Fruit fly (Drosophila melanogaster) whole organism, prepupa: ENCODE data around the gene mon2.

Experiments
- Blimp-1 ChIP-seq: fragments of 200-800 bp; sonication (Bioruptor generic); optimal IDR thresholded peaks from 3 replicates; lab custom pipeline; 2017; ENCODE audit warnings: missing biosample characterization, missing genetic modification characterization, mild to moderate bottlenecking, moderate library complexity, missing genetic modification reagents
- CG10631 ChIP-seq: fragments of 200-800 bp; sonication (Bioruptor generic); optimal IDR thresholded peaks from 2 replicates; lab custom pipeline; 2016; ENCODE audit warnings: missing biosample characterization, missing genetic modification characterization
- CG10669 ChIP-seq: fragments of 200-800 bp; sonication (Bioruptor generic); optimal IDR thresholded peaks from 3 replicates; lab custom pipeline; 2018; ENCODE audit warnings: missing biosample characterization, mild to moderate bottlenecking, missing genetic modification characterization, moderate library complexity
- CG11294 ChIP-seq: fragments of 200-800 bp; sonication (Bioruptor generic); IDR thresholded peaks from 2 replicates; pipeline ENCODE4 v1.3.6; 2022; ENCODE audit warnings: missing biosample characterization, missing genetic modification characterization
- CG11762 ChIP-seq: fragments of 200-800 bp; sonication (Bioruptor generic); optimal IDR thresholded peaks from 3 replicates; lab custom pipeline; 2016; ENCODE audit warnings: missing biosample characterization, missing genetic modification characterization; ENCODE audit not compliant: insufficient read depth
- CG11902 ChIP-seq: fragments of 200-800 bp; sonication (Bioruptor generic); optimal IDR thresholded peaks from 3 replicates; lab custom pipeline; 2016; ENCODE audit warnings: missing biosample characterization, missing genetic modification characterization
- CG15336 ChIP-seq: fragments of 200-800 bp; sonication (Bioruptor generic); IDR thresholded peaks from 2 replicates; pipeline ENCODE4 v1.3.6; 2022; ENCODE audit warnings: missing biosample characterization, missing genetic modification characterization
- CG1621 ChIP-seq: fragments of 200-800 bp; sonication (Bioruptor generic); optimal IDR thresholded peaks from 3 replicates; lab custom pipeline; 2018; ENCODE audit warnings: missing biosample characterization, mild to moderate bottlenecking, missing genetic modification characterization
- CG16779 ChIP-seq: fragments of 200-800 bp; sonication (Bioruptor generic); optimal IDR thresholded peaks from 3 replicates; lab custom pipeline; 2017; ENCODE audit warnings: missing biosample characterization, mild to moderate bottlenecking, missing genetic modification characterization
- CG3032 ChIP-seq: fragments of 200-800 bp; optimal IDR thresholded peaks from 2 replicates; lab custom pipeline; 2019; ENCODE audit warnings: missing biosample characterization, mild to moderate bottlenecking, missing genetic modification characterization, moderate library complexity
- CG31627 ChIP-seq: fragments of 200-800 bp; sonication (Bioruptor generic); optimal IDR thresholded peaks from 3 replicates; lab custom pipeline; 2016; ENCODE audit warnings: missing biosample characterization, missing genetic modification characterization
- CG32006 ChIP-seq: fragments of 200-800 bp; sonication (Bioruptor generic); optimal IDR thresholded peaks from 3 replicates; lab custom pipeline; 2017; ENCODE audit warnings: missing biosample characterization, mild to moderate bottlenecking, missing genetic modification characterization
- CG34406 ChIP-seq: fragments of 200-800 bp; sonication (Bioruptor generic); optimal IDR thresholded peaks from 3 replicates; lab custom pipeline; 2016; ENCODE audit warnings: missing biosample characterization, missing genetic modification characterization
- CG3919 ChIP-seq: fragments of 200-800 bp; sonication (Bioruptor generic); optimal IDR thresholded peaks from 3 replicates; lab custom pipeline; 2016; ENCODE audit warnings: missing biosample characterization, missing genetic modification characterization
- CG4318 ChIP-seq: fragments of 200-800 bp; sonication (Bioruptor generic); optimal IDR thresholded peaks from 3 replicates; lab custom pipeline; 2017; ENCODE audit warnings: missing biosample characterization, mild to moderate bottlenecking, missing genetic modification characterization
- CG6163 ChIP-seq: fragments of 200-800 bp; sonication (Bioruptor generic); IDR thresholded peaks from 3 replicates; pipeline ENCODE4 v1.3.6; 2022; ENCODE audit warnings: missing biosample characterization, missing genetic modification characterization
- CG6276 ChIP-seq: fragments of 200-800 bp; sonication (Bioruptor generic); optimal IDR thresholded peaks from 2 replicates; lab custom pipeline; 2017; ENCODE audit warnings: missing biosample characterization, mild to moderate bottlenecking, missing genetic modification characterization
- CG6792 ChIP-seq: fragments of 200-800 bp; sonication (Bioruptor generic); optimal IDR thresholded peaks from 3 replicates; lab custom pipeline; 2016; ENCODE audit warnings: missing biosample characterization, missing genetic modification characterization
- CG6808 ChIP-seq: fragments of 200-800 bp; sonication (Bioruptor generic); optimal IDR thresholded peaks from 3 replicates; lab custom pipeline; 2017; ENCODE audit warnings: missing biosample characterization, missing genetic modification characterization, mild to moderate bottlenecking, moderate library complexity, missing genetic modification reagents
- CG6854 ChIP-seq: fragments of 200-800 bp; sonication (Bioruptor generic); optimal IDR thresholded peaks from 2 replicates; lab custom pipeline; 2017; ENCODE audit warnings: missing biosample characterization, mild to moderate bottlenecking, missing genetic modification characterization
- CG7368 ChIP-seq: fragments of 200-800 bp; sonication (Bioruptor generic); optimal IDR thresholded peaks from 3 replicates; lab custom pipeline; 2016; ENCODE audit warnings: missing biosample characterization, missing genetic modification characterization
- CG8119 ChIP-seq: fragments of 200-800 bp; sonication (Bioruptor generic); IDR thresholded peaks from 3 replicates; pipeline ENCODE4 v1.3.6; 2022; ENCODE audit warnings: missing biosample characterization, missing genetic modification characterization
- CG8319 ChIP-seq: fragments of 200-800 bp; sonication (Bioruptor generic); optimal IDR thresholded peaks from 3 replicates; lab custom pipeline; 2016; ENCODE audit warnings: missing biosample characterization, missing genetic modification characterization
- CG9139 ChIP-seq: fragments of 200-800 bp; sonication (Bioruptor generic); optimal IDR thresholded peaks from 3 replicates; lab custom pipeline; 2017; ENCODE audit warnings: missing biosample characterization, mild to moderate bottlenecking, missing genetic modification characterization
- Eip75B ChIP-seq: fragments of 200-800 bp; sonication (Bioruptor generic); optimal IDR thresholded peaks from 3 replicates; lab custom pipeline; 2016; ENCODE audit warnings: missing biosample characterization, missing genetic modification characterization
- Eip93F ChIP-seq: fragments of 200-800 bp; sonication (Bioruptor generic); optimal IDR thresholded peaks from 2 replicates; lab custom pipeline; 2016; ENCODE audit warnings: missing biosample characterization, mild to moderate bottlenecking, missing genetic modification characterization
- Ets96B ChIP-seq: fragments of 200-800 bp; optimal IDR thresholded peaks from 2 replicates; lab custom pipeline; 2019; ENCODE audit warnings: missing biosample characterization, mild to moderate bottlenecking, missing genetic modification characterization, moderate library complexity
- Hr38 ChIP-seq: sonication (Bioruptor generic); optimal IDR thresholded peaks from 2 replicates; lab custom pipeline; 2016; ENCODE audit warnings: missing biosample characterization, missing genetic modification characterization
- Hr39 ChIP-seq: fragments of 200-800 bp; sonication (Bioruptor generic); optimal IDR thresholded peaks from 2 replicates; lab custom pipeline; 2016; ENCODE audit warnings: missing biosample characterization, missing genetic modification characterization
- Lpt ChIP-seq: fragments of 200-800 bp; sonication (Bioruptor generic); optimal IDR thresholded peaks from 3 replicates; lab custom pipeline; 2016; ENCODE audit warnings: missing biosample characterization, missing genetic modification characterization
- OdsH ChIP-seq: fragments of 200-800 bp; sonication (Bioruptor generic); optimal IDR thresholded peaks from 3 replicates; lab custom pipeline; 2016; ENCODE audit warnings: missing biosample characterization, missing genetic modification characterization
- Sox102F ChIP-seq: fragments of 200-800 bp; sonication (Bioruptor generic); optimal IDR thresholded peaks from 2 replicates; lab custom pipeline; 2016; ENCODE audit warnings: missing biosample characterization, mild to moderate bottlenecking, missing genetic modification characterization
- Sox14 ChIP-seq: fragments of 200-800 bp; sonication (Bioruptor generic); optimal IDR thresholded peaks from 3 replicates; lab custom pipeline; 2016; ENCODE audit warnings: missing biosample characterization, missing genetic modification characterization
- achi ChIP-seq: fragments of 200-800 bp; sonication (Bioruptor generic); optimal IDR thresholded peaks from 3 replicates; lab custom pipeline; 2016; ENCODE audit warnings: missing biosample characterization, missing genetic modification characterization
- acj6 ChIP-seq: fragments of 200-800 bp; sonication (Bioruptor generic); optimal IDR thresholded peaks from 3 replicates; lab custom pipeline; 2016; ENCODE audit warnings: missing biosample characterization, missing genetic modification characterization
- cyc ChIP-seq: fragments of 200-800 bp; sonication (Bioruptor generic); optimal IDR thresholded peaks from 3 replicates; lab custom pipeline; 2016; ENCODE audit warnings: missing biosample characterization, missing genetic modification characterization
- dac ChIP-seq: fragments of 200-800 bp; sonication (Bioruptor generic); optimal IDR thresholded peaks from 2 replicates; lab custom pipeline; 2017; ENCODE audit warnings: missing biosample characterization, mild to moderate bottlenecking, missing genetic modification characterization
- esn ChIP-seq: fragments of 200-800 bp; sonication (Bioruptor generic); optimal IDR thresholded peaks from 2 replicates; lab custom pipeline; 2016; ENCODE audit warnings: missing biosample characterization, mild to moderate bottlenecking, missing genetic modification characterization, moderate library complexity
- fkh ChIP-seq: fragments of 200-800 bp; sonication (Bioruptor generic); optimal IDR thresholded peaks from 3 replicates; lab custom pipeline; 2017; ENCODE audit warnings: missing biosample characterization, mild to moderate bottlenecking, missing genetic modification characterization, moderate library complexity
- lz ChIP-seq: fragments of 200-800 bp; sonication (Bioruptor generic); optimal IDR thresholded peaks from 3 replicates; lab custom pipeline; 2016; ENCODE audit warnings: missing biosample characterization, missing genetic modification characterization
- pdm3 ChIP-seq: fragments of 200-800 bp; sonication (Bioruptor generic); optimal IDR thresholded peaks from 3 replicates; lab custom pipeline; 2016; ENCODE audit warnings: missing biosample characterization, missing genetic modification characterization
- salr ChIP-seq, 2 experiments: fragments of 200-800 bp; sonication (Bioruptor generic); optimal IDR thresholded peaks; 3 replicates each; lab custom pipeline; 2016 to 2018; ENCODE audit warnings: missing biosample characterization in 2 of 2, missing genetic modification characterization in 2 of 2, mild to moderate bottlenecking in 1 of 2
- spab ChIP-seq: fragments of 200-800 bp; sonication (Bioruptor generic); optimal IDR thresholded peaks from 2 replicates; lab custom pipeline; 2017; ENCODE audit warnings: missing biosample characterization, mild to moderate bottlenecking, missing genetic modification characterization, missing genetic modification reagents
- ss ChIP-seq, 2 experiments: fragments of 200-800 bp; sonication (Bioruptor generic); optimal IDR thresholded peaks; 2 replicates in 1 of 2; 3 replicates in 1 of 2; lab custom pipeline; 2017 to 2018; ENCODE audit warnings: mild to moderate bottlenecking in 2 of 2, missing biosample characterization in 2 of 2, missing genetic modification characterization in 2 of 2, moderate library complexity in 1 of 2
- topi ChIP-seq: fragments of 200-800 bp; sonication (Bioruptor generic); optimal IDR thresholded peaks from 3 replicates; lab custom pipeline; 2016; ENCODE audit warnings: missing biosample characterization, missing genetic modification characterization
- vri ChIP-seq: fragments of 200-800 bp; sonication (Bioruptor generic); optimal IDR thresholded peaks from 3 replicates; lab custom pipeline; 2016; ENCODE audit warnings: missing biosample characterization, mild to moderate bottlenecking, missing genetic modification characterization

The mon2 gene

DNA sequence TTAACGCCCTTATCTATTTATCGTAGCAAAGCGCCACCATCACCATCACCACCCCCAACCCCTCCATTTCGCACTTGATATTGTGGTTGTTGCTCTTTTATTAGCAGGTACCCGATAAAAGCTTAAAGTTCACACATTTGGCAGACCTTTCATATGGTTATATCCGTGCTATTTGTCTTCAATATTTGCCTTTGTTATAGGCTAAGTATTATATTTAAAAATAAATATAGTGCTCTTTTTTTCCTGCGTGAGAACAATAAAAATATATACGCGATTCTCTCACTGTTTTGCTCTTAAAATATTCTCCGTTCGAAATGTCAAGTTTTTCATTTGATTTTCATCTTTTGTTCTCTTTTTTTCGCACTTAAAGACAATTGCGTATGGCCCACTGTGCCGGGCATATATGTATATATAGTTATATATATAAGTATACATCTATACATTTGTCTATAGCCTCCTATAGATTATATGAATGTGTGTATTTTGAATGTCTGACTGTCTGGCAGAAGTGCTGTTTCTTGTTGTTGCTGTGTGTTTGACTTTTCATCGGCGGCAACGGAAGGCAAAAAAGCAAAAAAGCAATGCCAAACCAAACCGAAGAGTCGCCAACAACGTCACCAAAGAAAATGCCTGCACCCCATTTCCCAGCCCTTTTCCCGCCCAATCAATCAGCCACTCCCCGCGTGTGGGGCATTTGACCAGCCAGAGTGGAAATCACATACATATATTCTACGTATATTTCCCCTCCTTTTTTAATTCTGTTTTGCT is 29.6 kb downstream of the mon2 start (continued):
- TF ChIP-seq Hr38 (no peak), vri (no peak), CG32006 (GFP tag; lab: Kevin White, UChicago) (peak; percentile 42)

DNA sequence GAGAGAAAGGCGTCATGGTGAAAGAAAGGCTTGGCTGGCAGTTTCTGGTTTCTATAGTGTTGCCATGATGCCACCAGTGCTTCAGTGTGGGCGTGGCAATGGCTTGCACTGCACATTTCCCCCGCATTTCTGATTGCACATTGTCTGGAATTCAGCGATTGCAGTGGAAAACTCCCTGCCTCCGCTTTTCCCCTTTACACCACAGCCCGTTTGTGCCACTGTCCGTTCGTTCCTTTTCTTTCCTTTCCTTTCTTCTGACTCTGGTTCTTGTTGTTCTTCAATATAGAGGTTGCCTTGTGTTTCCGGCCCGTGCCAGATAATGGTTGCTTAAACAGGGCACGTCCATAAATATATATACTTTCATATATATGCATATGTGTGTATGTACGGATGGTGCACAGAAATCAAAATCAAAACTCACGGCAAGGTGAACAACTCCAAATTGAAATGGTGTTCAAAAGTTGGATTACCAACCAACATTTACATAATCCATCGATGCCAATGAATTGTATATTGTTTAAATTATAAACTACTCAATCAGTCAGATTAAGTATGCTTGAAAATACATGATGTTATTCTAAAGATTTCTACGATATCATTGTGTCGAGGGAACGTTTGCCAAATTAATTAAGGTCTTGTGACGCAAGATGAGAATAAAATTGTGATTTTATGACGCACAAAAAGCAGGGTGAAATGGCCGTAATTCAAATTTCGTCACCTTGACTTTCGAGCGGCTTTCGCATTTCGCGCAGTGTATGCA is 30.4 kb downstream of the mon2 start:
- no peak for TF ChIP-seq Hr38
- no peak for TF ChIP-seq CG8319 (GFP tag; lab: Kevin White, UChicago)
- no peak for TF ChIP-seq CG1621 (tag; lab: Kevin White, UChicago)
- no peak for TF ChIP-seq CG11762 (GFP tag; lab: Kevin White, UChicago)
- TF ChIP-seq Sox14 = peak; percentile 71
- TF ChIP-seq spab (GFP tag; lab: Kevin White, UChicago) = no peak
- no peak for TF ChIP-seq CG16779 (tag; lab: Kevin White, UChicago)
- TF ChIP-seq CG11902 (GFP tag; lab: Kevin White, UChicago) = no peak
- peak; percentile 39 for TF ChIP-seq Eip75B (GFP tag; lab: Kevin White, UChicago)
- TF ChIP-seq Hr39 (GFP tag; lab: Kevin White, UChicago) = peak; percentile 12
- peak; percentile 22 for TF ChIP-seq Eip93F
- no peak for TF ChIP-seq CG7368
- peak; percentile 4 for TF ChIP-seq CG6854
- peak; percentile 17 for TF ChIP-seq achi (GFP tag; lab: Kevin White, UChicago)
- TF ChIP-seq CG6808 (GFP tag; lab: Kevin White, UChicago) = no peak
- TF ChIP-seq CG6163 (GFP tag; lab: Robert Waterston, UW) = peak; percentile 56; the same call in 2 of the 3 replicates
- TF ChIP-seq Blimp-1 (GFP tag; lab: Kevin White, UChicago) = no peak
- TF ChIP-seq dac = no peak
- no peak for TF ChIP-seq CG6276 (GFP tag; lab: Kevin White, UChicago)
- TF ChIP-seq fkh (GFP tag; lab: Kevin White, UChicago) = no peak
- TF ChIP-seq vri = no peak
- peak; percentile 29 for TF ChIP-seq CG31627 (GFP tag; lab: Kevin White, UChicago)
- TF ChIP-seq CG10631 (GFP tag; lab: Kevin White, UChicago) = peak; percentile 13
- no peak for TF ChIP-seq CG15336 (GFP tag; lab: Robert Waterston, UW)
- no peak for TF ChIP-seq CG9139 (GFP tag; lab: Kevin White, UChicago)
- TF ChIP-seq Lpt (GFP tag; lab: Kevin White, UChicago) = no peak
- TF ChIP-seq CG3032 (tag; lab: Kevin White, UChicago) = peak; percentile 16
- TF ChIP-seq CG10669 (GFP tag; lab: Kevin White, UChicago) = peak; percentile 11
- TF ChIP-seq CG32006 (GFP tag; lab: Kevin White, UChicago) = peak; percentile 24
- TF ChIP-seq CG3919 = peak; percentile 46
- peak; percentile 10 for TF ChIP-seq esn
- TF ChIP-seq topi = peak; percentile 8
- TF ChIP-seq CG11294 (GFP tag; lab: Robert Waterston, UW) = peak; percentile 15; the same call in 1 of the 2 replicates
- TF ChIP-seq OdsH = no peak
- peak; percentile 28 for TF ChIP-seq acj6 (GFP tag; lab: Kevin White, UChicago)
- TF ChIP-seq cyc (GFP tag; lab: Kevin White, UChicago) = no peak
- TF ChIP-seq salr (GFP tag; optimal IDR thresholded peaks at IDR 0.05; lab: Kevin White, UChicago) = no peak
- no peak for TF ChIP-seq CG34406 (GFP tag; lab: Kevin White, UChicago)
- peak; percentile 27 for TF ChIP-seq pdm3
- TF ChIP-seq Sox102F = peak; percentile 35
- TF ChIP-seq CG6792 (GFP tag; lab: Kevin White, UChicago) = no peak
- no peak; the same call in 2 of the 3 replicates for TF ChIP-seq CG8119
- no peak for TF ChIP-seq lz (GFP tag; lab: Kevin White, UChicago)
- no peak for TF ChIP-seq Ets96B (tag; lab: Kevin White, UChicago)
- no peak for TF ChIP-seq CG4318 (GFP tag; lab: Kevin White, UChicago)
- TF ChIP-seq ss (GFP tag; optimal IDR thresholded peaks at IDR 0.05; lab: Kevin White, UChicago) = no peak
